Worm (Caenorhabditis elegans) whole organism, L4 larva: ENCODE results near the gene ucp-4.

Experiments
- ceh-28 ChIP-seq: fragments of 150-350 bp; optimal IDR thresholded peaks from 2 replicates; lab custom pipeline; 2014; ENCODE audit warnings: missing biosample characterization, missing genetic modification reagents, missing genetic modification characterization
- cey-2 ChIP-seq: sonication (generic microtip); optimal IDR thresholded peaks from 3 replicates; lab custom pipeline; 2017; ENCODE audit warnings: missing genetic modification characterization, mild to moderate bottlenecking, missing compliant biosample characterization, antibody characterized with exemption, borderline replicate concordance; ENCODE audit not compliant: insufficient read depth
- daf-19 ChIP-seq: fragments of 200-800 bp; sonication (Bioruptor generic); conservative IDR thresholded peaks from 2 replicates; pipeline ENCODE4 v1.3.6; 2022; ENCODE audit warnings: missing genetic modification characterization, missing compliant biosample characterization
- fkh-10 ChIP-seq: fragments of 150-350 bp; optimal IDR thresholded peaks from 2 replicates; lab custom pipeline; 2014; ENCODE audit warnings: missing biosample characterization, missing genetic modification reagents, missing genetic modification characterization
- lin-38 ChIP-seq: fragments of 200-800 bp; sonication (Bioruptor generic); IDR thresholded peaks from 2 replicates; pipeline ENCODE4 v1.3.6; 2022; ENCODE audit warnings: missing genetic modification reagents, missing genetic modification characterization, missing compliant biosample characterization
- mdl-1 ChIP-seq, 2 experiments: fragments of 150-350 bp in 1 of 2; sonication (generic microtip) in 1 of 2; optimal IDR thresholded peaks; 2 replicates each; lab custom pipeline; 2014 to 2017; ENCODE audit warnings: missing biosample characterization in 2 of 2, missing genetic modification characterization in 2 of 2
- nhr-76 ChIP-seq: fragments of 150-350 bp; optimal IDR thresholded peaks from 2 replicates; lab custom pipeline; 2014; ENCODE audit warnings: missing biosample characterization, missing genetic modification characterization
- pha-4 ChIP-seq, 2 experiments: fragments of 150-350 bp in 1 of 2; fragments of 200-800 bp in 1 of 2; sonication (Bioruptor generic) in 1 of 2; IDR thresholded peaks in 1 of 2; optimal IDR thresholded peaks in 1 of 2; 2 replicates each; pipeline versions ENCODE4 v1.3.6 to Lab custom; 2014 to 2022; ENCODE audit warnings: missing genetic modification characterization in 2 of 2, missing genetic modification reagents in 2 of 2, missing biosample characterization in 1 of 2, missing compliant biosample characterization in 1 of 2
- snpc-4 ChIP-seq: fragments of 150-350 bp; optimal IDR thresholded peaks from 2 replicates; lab custom pipeline; 2014; ENCODE audit warnings: missing biosample characterization, missing genetic modification characterization
- unc-62 ChIP-seq, 3 experiments: fragments of 150-350 bp in 1 of 3; sonication (generic microtip); optimal IDR thresholded peaks in 2 of 3; peaks in 1 of 3; 1 replicate in 1 of 3; 2 replicates in 2 of 3; lab custom pipeline; 2014 to 2017; ENCODE audit warnings: missing biosample characterization in 3 of 3, missing genetic modification characterization in 3 of 3, missing genetic modification reagents in 3 of 3, missing genotype in 1 of 3

DNA sequence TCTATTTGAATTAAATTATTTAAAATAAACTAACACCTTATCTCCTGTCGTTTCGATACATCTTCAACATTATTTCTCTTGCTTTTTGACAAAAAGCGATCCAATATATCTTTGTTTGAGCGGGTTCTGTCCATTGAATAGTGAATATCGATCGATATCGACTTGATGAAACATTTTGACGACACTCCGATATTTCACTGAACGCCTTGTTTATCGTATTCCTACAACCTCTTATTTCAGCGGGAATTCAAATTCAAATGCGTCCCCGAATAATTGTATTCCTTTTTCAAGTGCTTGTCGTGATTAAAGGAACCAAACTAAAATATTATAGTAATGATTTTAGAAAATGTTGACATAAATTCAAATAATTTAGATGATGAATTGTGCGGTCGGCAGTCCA lies 12.7 kb downstream of the ucp-4 start, which contains the start of the genes K07B1.7 and try-5:
- TF ChIP-seq unc-62 (GFP tag; optimal IDR thresholded peaks at IDR 0.05 in 1 of 2; lab: Kevin White, UChicago) (no peak), unc-62 (tag; optimal IDR thresholded peaks at IDR 0.05; lab: Kevin White, UChicago) (no peak), ceh-28 (tag; lab: Kevin White, UChicago) (peak; percentile 69), snpc-4 (tag; lab: Kevin White, UChicago) (no peak), fkh-10 (GFP tag; lab: Kevin White, UChicago) (no peak), mdl-1 (tag; optimal IDR thresholded peaks at IDR 0.05; lab: Kevin White, UChicago) (no peak), pha-4 (GFP tag; IDR thresholded peaks at IDR 0.05; lab: Robert Waterston, UW) (no peak), pha-4 (tag; optimal IDR thresholded peaks at IDR 0.05; lab: Kevin White, UChicago) (no peak), daf-19 (GFP tag; lab: Robert Waterston, UW) (no peak), cey-2 (no peak), lin-38 (no peak), nhr-76 (tag; lab: Kevin White, UChicago) (no peak)
